Worm (Caenorhabditis elegans): ENCODE data around the gene Y17G7B.18.
A peak's percentile ranks its signal among the peaks of the same experiment; 100 is the strongest.

ce11 chrII:12102365-12102764, 5.3 kb downstream of the Y17G7B.18 start:
- TF ChIP-seq aly-2 (tag; optimal IDR thresholded peaks at IDR 0.05) (peak; percentile 74), zag-1 (tag; optimal IDR thresholded peaks at IDR 0.05) (no peak), lin-14 (GFP tag; optimal IDR thresholded peaks at IDR 0.05) (peak; percentile 98), egl-27 (tag; optimal IDR thresholded peaks at IDR 0.05) (peak in 1 of 2 experiments; percentile 30), ces-1 (GFP tag; optimal IDR thresholded peaks at IDR 0.05) (no peak), blmp-1 (tag; optimal IDR thresholded peaks at IDR 0.05) (peak; percentile 83), pax-3 (tag; optimal IDR thresholded peaks at IDR 0.05) (peak; percentile 68)

All from whole organism, L1 larva.